Worm (Caenorhabditis elegans): ENCODE data around the gene npr-22.

- TF ChIP-seq nhr-12 (tag; optimal IDR thresholded peaks at IDR 0.05) = no peak
- TF ChIP-seq nhr-28 (tag; optimal IDR thresholded peaks at IDR 0.05) = no peak
- TF ChIP-seq ceh-39 (tag; optimal IDR thresholded peaks at IDR 0.05) = no peak
- TF ChIP-seq elt-3 (tag; optimal IDR thresholded peaks at IDR 0.05) = no peak
- no peak for TF ChIP-seq unc-62 (GFP tag; optimal IDR thresholded peaks at IDR 0.05)
- TF ChIP-seq unc-120 (tag; optimal IDR thresholded peaks at IDR 0.05; ENCODE audit: poor library complexity, severe bottlenecking) = no peak
- TF ChIP-seq nhr-76 (tag; optimal IDR thresholded peaks at IDR 0.05) = no peak
- TF ChIP-seq snpc-4 (tag; optimal IDR thresholded peaks at IDR 0.05) = no peak
- TF ChIP-seq unc-39 (tag; optimal IDR thresholded peaks at IDR 0.05) = no peak
- TF ChIP-seq drap-1 (GFP tag; optimal IDR thresholded peaks at IDR 0.05) = no peak
- no peak for TF ChIP-seq mls-2 (tag; optimal IDR thresholded peaks at IDR 0.05)
- TF ChIP-seq ztf-11 (tag; optimal IDR thresholded peaks at IDR 0.05) = no peak
- no peak for TF ChIP-seq lsy-2 (tag; optimal IDR thresholded peaks at IDR 0.05)
These were observed 21.1 kb upstream of the npr-22 start for ce11 chrIV:8538011-8538658.
